Fruit fly (Drosophila melanogaster) whole organism, embryonic: ENCODE results near the gene CG43993.

ENCODE experiments used
- Antp ChIP-seq: fragments of 200-800 bp; sonication (Bioruptor generic); optimal IDR thresholded peaks from 3 replicates; lab custom pipeline; 2016; ENCODE audit warnings: missing biosample characterization, missing genetic modification characterization
- BtbVII ChIP-seq: fragments of 200-800 bp; sonication (Bioruptor generic); optimal IDR thresholded peaks from 3 replicates; lab custom pipeline; 2017; ENCODE audit warnings: missing biosample characterization, mild to moderate bottlenecking, missing genetic modification characterization
- CG10431 ChIP-seq: fragments of 200-800 bp; sonication (Bioruptor generic); optimal IDR thresholded peaks from 3 replicates; lab custom pipeline; 2018; ENCODE audit warnings: missing biosample characterization, mild to moderate bottlenecking, missing genetic modification characterization
- CG10654 ChIP-seq: fragments of 200-800 bp; sonication (Bioruptor generic); optimal IDR thresholded peaks from 2 replicates; lab custom pipeline; 2016; ENCODE audit warnings: missing biosample characterization, missing genetic modification characterization
- CG11093 ChIP-seq: fragments of 200-800 bp; sonication (Bioruptor generic); IDR thresholded peaks from 3 replicates; pipeline ENCODE4 v1.3.6; 2022; ENCODE audit warnings: missing biosample characterization, missing genetic modification characterization
- CG11695 ChIP-seq: fragments of 200-800 bp; sonication (Bioruptor generic); IDR thresholded peaks from 3 replicates; pipeline ENCODE4 v1.3.6; 2022; ENCODE audit warnings: missing biosample characterization, missing genetic modification characterization
- CG11696 ChIP-seq: fragments of 200-800 bp; sonication (Bioruptor generic); IDR thresholded peaks from 2 replicates; pipeline ENCODE4 v1.3.6; 2022; ENCODE audit warnings: missing biosample characterization, missing genetic modification characterization
- CG12744 ChIP-seq: fragments of 200-800 bp; sonication (Bioruptor generic); optimal IDR thresholded peaks from 2 replicates; lab custom pipeline; 2016; ENCODE audit warnings: missing biosample characterization, missing genetic modification characterization
- CG12769 ChIP-seq: fragments of 200-800 bp; sonication (Bioruptor generic); optimal IDR thresholded peaks from 2 replicates; lab custom pipeline; 2019; ENCODE audit warnings: missing biosample characterization, mild to moderate bottlenecking, missing genetic modification characterization, moderate library complexity
- CG15073 ChIP-seq: fragments of 200-800 bp; sonication (Bioruptor generic); optimal IDR thresholded peaks from 2 replicates; lab custom pipeline; 2016; ENCODE audit warnings: missing biosample characterization, missing genetic modification characterization
- CG15269 ChIP-seq: fragments of 200-800 bp; sonication (Bioruptor generic); optimal IDR thresholded peaks from 2 replicates; lab custom pipeline; 2018; ENCODE audit warnings: missing biosample characterization, mild to moderate bottlenecking, missing genetic modification characterization, moderate library complexity
- CG16863 ChIP-seq: fragments of 200-800 bp; sonication (Bioruptor generic); optimal IDR thresholded peaks from 3 replicates; lab custom pipeline; 2016; ENCODE audit warnings: missing biosample characterization, missing genetic modification characterization
- CG17612 ChIP-seq: fragments of 200-800 bp; sonication (Bioruptor generic); IDR thresholded peaks from 2 replicates; pipeline ENCODE4 v1.3.6; 2022; ENCODE audit warnings: missing biosample characterization, missing genetic modification characterization
- CG31365 ChIP-seq: fragments of 200-800 bp; sonication (Bioruptor generic); optimal IDR thresholded peaks from 2 replicates; lab custom pipeline; 2018; ENCODE audit warnings: missing biosample characterization, mild to moderate bottlenecking, missing genetic modification characterization
- CG34376 ChIP-seq: fragments of 200-800 bp; sonication (Bioruptor generic); optimal IDR thresholded peaks from 2 replicates; lab custom pipeline; 2018; ENCODE audit warnings: missing biosample characterization, mild to moderate bottlenecking, missing genetic modification characterization
- CG3838 ChIP-seq: fragments of 200-800 bp; sonication (Bioruptor generic); optimal IDR thresholded peaks from 3 replicates; lab custom pipeline; 2016; ENCODE audit warnings: missing biosample characterization, missing genetic modification characterization
- CG42726 ChIP-seq: fragments of 200-800 bp; sonication (Bioruptor generic); IDR thresholded peaks from 2 replicates; pipeline ENCODE4 v1.3.6; 2022; ENCODE audit warnings: missing biosample characterization, missing genetic modification characterization; ENCODE audit not compliant: partially characterized antibody
- CG4360 ChIP-seq: fragments of 200-800 bp; sonication (Bioruptor generic); IDR thresholded peaks from 2 replicates; pipeline ENCODE4 v1.3.6; 2022; ENCODE audit warnings: missing biosample characterization, missing genetic modification characterization
- CG5953 ChIP-seq: fragments of 200-800 bp; sonication (Bioruptor generic); IDR thresholded peaks from 2 replicates; pipeline ENCODE4 v1.3.6; 2022; ENCODE audit warnings: missing biosample characterization, missing genetic modification characterization
- CG7745 ChIP-seq: fragments of 200-800 bp; sonication (Bioruptor generic); optimal IDR thresholded peaks from 2 replicates; lab custom pipeline; 2018; ENCODE audit warnings: missing biosample characterization, mild to moderate bottlenecking, missing genetic modification characterization, moderate library complexity
- Hand ChIP-seq: fragments of 200-800 bp; sonication (Bioruptor generic); optimal IDR thresholded peaks from 2 replicates; lab custom pipeline; 2017; ENCODE audit warnings: mild to moderate bottlenecking, missing biosample characterization, missing genetic modification reagents, missing genetic modification characterization
- Jarid2 ChIP-seq: fragments of 200-800 bp; sonication (Bioruptor generic); optimal IDR thresholded peaks from 3 replicates; lab custom pipeline; 2017; ENCODE audit warnings: mild to moderate bottlenecking, missing biosample characterization, missing genetic modification reagents, missing genetic modification characterization
- MBD-R2 ChIP-seq: fragments of 200-800 bp; sonication (Bioruptor generic); IDR thresholded peaks from 2 replicates; pipeline ENCODE4 v1.3.6; 2022; ENCODE audit warnings: missing biosample characterization, missing genetic modification characterization
- MESR4 ChIP-seq: fragments of 200-800 bp; sonication (Bioruptor generic); optimal IDR thresholded peaks from 2 replicates; lab custom pipeline; 2018; ENCODE audit warnings: missing biosample characterization, mild to moderate bottlenecking, missing genetic modification characterization, moderate library complexity
- Oli ChIP-seq: fragments of 200-800 bp; sonication (Bioruptor generic); optimal IDR thresholded peaks from 2 replicates; lab custom pipeline; 2018; ENCODE audit warnings: missing biosample characterization, mild to moderate bottlenecking, missing genetic modification characterization, moderate library complexity
- Pdp1 ChIP-seq, 2 experiments: fragments of 200-800 bp; sonication (Bioruptor generic); optimal IDR thresholded peaks; 3 replicates each; lab custom pipeline; 2016; ENCODE audit warnings: missing biosample characterization in 2 of 2, missing genetic modification characterization in 2 of 2, mild to moderate bottlenecking in 1 of 2, moderate library complexity in 1 of 2
- Ravus ChIP-seq: fragments of 200-800 bp; sonication (Bioruptor generic); IDR thresholded peaks from 2 replicates; pipeline ENCODE4 v1.3.6; 2022; ENCODE audit warnings: missing biosample characterization, missing genetic modification characterization
- Scr ChIP-seq: fragments of 200-800 bp; sonication (Bioruptor generic); IDR thresholded peaks from 2 replicates; pipeline ENCODE4 v1.3.6; 2022; ENCODE audit warnings: missing biosample characterization, missing genetic modification characterization; ENCODE audit not compliant: partially characterized antibody
- ac ChIP-seq: fragments of 200-800 bp; sonication (Bioruptor generic); optimal IDR thresholded peaks from 3 replicates; lab custom pipeline; 2017; ENCODE audit warnings: missing biosample characterization, mild to moderate bottlenecking, missing genetic modification characterization
- ara ChIP-seq: fragments of 200-800 bp; sonication (Bioruptor generic); IDR thresholded peaks from 2 replicates; pipeline ENCODE4 v1.3.6; 2022; ENCODE audit warnings: missing biosample characterization, missing genetic modification characterization
- ase ChIP-seq: fragments of 200-800 bp; sonication (Bioruptor generic); IDR thresholded peaks from 3 replicates; pipeline ENCODE4 v1.3.6; 2022; ENCODE audit warnings: missing biosample characterization, missing genetic modification characterization
- bigmax ChIP-seq: fragments of 200-800 bp; sonication (Bioruptor generic); optimal IDR thresholded peaks from 2 replicates; lab custom pipeline; 2018; ENCODE audit warnings: missing biosample characterization, mild to moderate bottlenecking, missing genetic modification characterization
- br ChIP-seq: fragments of >200 bp; optimal IDR thresholded peaks from 2 replicates; lab custom pipeline; 2017
- crol ChIP-seq: fragments of 200-800 bp; sonication (Bioruptor generic); IDR thresholded peaks from 2 replicates; pipeline ENCODE4 v1.3.6; 2022; ENCODE audit warnings: missing biosample characterization, missing genetic modification characterization
- ems ChIP-seq: fragments of 200-800 bp; sonication (Bioruptor generic); optimal IDR thresholded peaks from 3 replicates; lab custom pipeline; 2016; ENCODE audit warnings: missing biosample characterization, missing genetic modification characterization
- eve ChIP-seq, 2 experiments: fragments of >200 bp; optimal IDR thresholded peaks; 2 replicates each; lab custom pipeline; 2017; ENCODE audit warnings: missing biosample characterization in 2 of 2, missing genetic modification characterization in 2 of 2
- exex ChIP-seq: fragments of 200-800 bp; sonication (Bioruptor generic); optimal IDR thresholded peaks from 4 replicates; lab custom pipeline; 2018; ENCODE audit warnings: missing biosample characterization, mild to moderate bottlenecking, missing genetic modification characterization, moderate library complexity
- fru ChIP-seq: fragments of >200 bp; optimal IDR thresholded peaks from 2 replicates; lab custom pipeline; 2017
- h ChIP-seq: fragments of >200 bp; optimal IDR thresholded peaks from 2 replicates; lab custom pipeline; 2017
- ind ChIP-seq: fragments of 200-800 bp; sonication (Bioruptor generic); optimal IDR thresholded peaks from 3 replicates; lab custom pipeline; 2016; ENCODE audit warnings: missing biosample characterization, missing genetic modification characterization
- ken ChIP-seq: fragments of 200-800 bp; sonication (Bioruptor generic); IDR thresholded peaks from 3 replicates; pipeline ENCODE4 v1.3.6; 2022; ENCODE audit warnings: missing biosample characterization, missing genetic modification characterization
- kni ChIP-seq: fragments of 200-800 bp; sonication (Bioruptor generic); optimal IDR thresholded peaks from 3 replicates; lab custom pipeline; 2017; ENCODE audit warnings: mild to moderate bottlenecking, missing biosample characterization, missing genetic modification reagents, missing genetic modification characterization
- pan ChIP-seq, 4 experiments: fragments of >200 bp in 3 of 4; fragments of 200-800 bp in 1 of 4; sonication (Bioruptor generic) in 1 of 4; optimal IDR thresholded peaks in 3 of 4; IDR thresholded peaks in 1 of 4; 2 replicates each; pipeline versions ENCODE4 v1.3.6 to Lab custom; 2017 to 2022; ENCODE audit warnings: missing biosample characterization in 2 of 4, missing genetic modification characterization in 2 of 4, mixed read lengths in 1 of 4
- pfk ChIP-seq: fragments of 200-800 bp; sonication (Bioruptor generic); optimal IDR thresholded peaks from 2 replicates; lab custom pipeline; 2018; ENCODE audit warnings: missing biosample characterization, mild to moderate bottlenecking, missing genetic modification characterization, moderate library complexity
- rib ChIP-seq: fragments of 200-800 bp; sonication (Bioruptor generic); IDR thresholded peaks from 2 replicates; pipeline ENCODE4 v1.3.6; 2022; ENCODE audit warnings: missing biosample characterization, missing genetic modification characterization
- shn ChIP-seq: fragments of 200-800 bp; sonication (Bioruptor generic); optimal IDR thresholded peaks from 3 replicates; lab custom pipeline; 2016; ENCODE audit warnings: missing biosample characterization, missing genetic modification characterization
- slou ChIP-seq: fragments of 200-800 bp; sonication (Bioruptor generic); optimal IDR thresholded peaks from 3 replicates; lab custom pipeline; 2016; ENCODE audit warnings: missing biosample characterization, missing genetic modification characterization
- sr ChIP-seq: fragments of 200-800 bp; sonication (Bioruptor generic); IDR thresholded peaks from 3 replicates; pipeline ENCODE4 v1.3.6; 2022; ENCODE audit warnings: missing biosample characterization, missing genetic modification characterization
- tll ChIP-seq, 2 experiments: fragments of 200-800 bp in 1 of 2; fragments of >200 bp in 1 of 2; sonication (Bioruptor generic) in 1 of 2; optimal IDR thresholded peaks; 2 replicates each; lab custom pipeline; 2017 to 2019; ENCODE audit warnings: missing biosample characterization in 2 of 2, missing genetic modification characterization in 2 of 2, mild to moderate bottlenecking in 1 of 2, moderate library complexity in 1 of 2

Gene CG43993

DNA sequence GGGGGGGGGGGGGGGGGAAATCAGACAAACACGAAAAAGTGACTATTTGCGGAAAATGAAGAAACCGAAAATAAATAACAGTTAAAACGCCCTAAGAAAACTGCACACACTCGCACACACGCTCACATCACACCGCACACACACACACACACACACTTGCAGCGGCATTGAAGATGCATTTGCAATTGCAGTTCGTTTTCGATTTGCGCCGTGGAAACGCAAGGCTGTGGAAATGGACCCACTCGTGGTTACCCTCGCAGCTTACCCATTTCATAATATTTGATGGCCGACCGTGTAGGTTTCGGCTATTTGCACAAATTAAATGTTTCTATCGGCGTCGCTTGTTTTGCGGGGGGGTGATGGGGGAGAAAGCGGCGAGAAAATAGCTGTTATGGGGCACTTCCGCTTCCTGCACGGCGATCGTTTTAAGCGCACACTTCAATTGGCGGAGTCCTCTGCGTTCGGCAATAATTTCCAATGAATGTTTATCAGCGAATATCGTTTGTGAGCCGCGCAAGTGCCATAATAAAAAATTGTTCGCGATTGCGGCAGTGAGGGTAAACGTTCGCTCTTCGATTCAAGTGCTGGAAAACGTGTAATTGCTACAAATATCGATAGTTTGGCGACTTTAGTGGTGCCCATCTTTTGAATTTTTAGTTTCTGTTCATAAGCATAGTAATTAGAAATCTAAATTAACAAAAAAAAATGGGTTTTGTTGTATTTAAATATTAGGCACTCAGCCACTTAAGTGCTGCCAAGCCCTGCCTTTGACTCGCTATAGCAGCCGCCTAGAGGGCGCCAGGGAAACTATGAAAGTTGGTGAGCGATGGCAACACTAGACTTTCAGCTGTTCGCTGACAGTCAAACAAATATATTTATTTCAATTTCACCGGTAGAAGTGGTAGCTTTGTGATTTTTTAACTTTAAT is 29.8 kb upstream of the CG43993 start, which contains the start of the genes Pop2 and CG6928 (continued):
- TF ChIP-seq CG12769 (tag; lab: Kevin White, UChicago) (no peak), ken (peak; percentile 79; the same call in 2 of the 3 replicates), CG15073 (GFP tag; lab: Kevin White, UChicago) (no peak), CG5953 (no peak), CG10431 (no peak), rib (no peak), pfk (GFP tag; lab: Kevin White, UChicago) (no peak), ac (peak; percentile 21), CG42726 (GFP tag; lab: Robert Waterston, UW) (peak; percentile 57; the same call in 1 of the 2 replicates), Ravus (GFP tag; lab: Robert Waterston, UW) (peak; percentile 48), MESR4 (GFP tag; lab: Kevin White, UChicago) (peak; percentile 82), bigmax (GFP tag; lab: Kevin White, UChicago) (no peak), CG7745 (tag; lab: Kevin White, UChicago) (no peak), Hand (GFP tag; lab: Kevin White, UChicago) (no peak), ara (GFP tag; lab: Robert Waterston, UW) (peak; percentile 54; the same call in 1 of the 2 replicates), br (lab: Kevin White, UChicago) (no peak), ind (GFP tag; lab: Kevin White, UChicago) (peak; percentile 80), crol (peak; percentile 96), slou (GFP tag; lab: Kevin White, UChicago) (peak; percentile 56), pan (optimal IDR thresholded peaks at IDR 0.05; lab: Kevin White, UChicago) (no peak), pan (GFP tag; optimal IDR thresholded peaks at IDR 0.05 in 1 of 2, IDR thresholded peaks at IDR 0.05 in 1 of 2) (peak in 1 of 2 experiments; percentile 34), CG12744 (peak; percentile 68), CG4360 (GFP tag; lab: Robert Waterston, UW) (no peak), CG17612 (GFP tag; lab: Robert Waterston, UW) (no peak), fru (lab: Kevin White, UChicago) (no peak), CG10654 (peak; percentile 74), BtbVII (GFP tag; lab: Kevin White, UChicago) (no peak), Pdp1 (GFP tag; optimal IDR thresholded peaks at IDR 0.05; lab: Kevin White, UChicago) (peak; percentile 77 to 78), CG31365 (peak; percentile 9), CG15269 (tag; lab: Kevin White, UChicago) (no peak), ems (peak; percentile 79), tll (GFP tag; optimal IDR thresholded peaks at IDR 0.05; lab: Kevin White, UChicago) (peak in 1 of 2 experiments; percentile 66), CG34376 (GFP tag; lab: Kevin White, UChicago) (peak; percentile 22), CG11093 (GFP tag; lab: Robert Waterston, UW) (peak; percentile 48; the same call in 2 of the 3 replicates), kni (peak; percentile 1), CG11695 (0 out of 3 replicates have a peak, but pooled peaks have one; percentile 42), MBD-R2 (peak; percentile 94), Jarid2 (GFP tag; lab: Kevin White, UChicago) (peak; percentile 11), CG16863 (GFP tag; lab: Kevin White, UChicago) (peak; percentile 66), CG3838 (no peak), exex (no peak), sr (GFP tag; lab: Robert Waterston, UW) (no peak), shn (GFP tag; lab: Kevin White, UChicago) (peak; percentile 84), CG11696 (0 out of 2 replicates have a peak, but pooled peaks have one; percentile 34), h (lab: Kevin White, UChicago) (no peak), Scr (peak; percentile 89), eve (GFP tag; optimal IDR thresholded peaks at IDR 0.05; lab: Kevin White, UChicago) (no peak), Oli (tag; lab: Kevin White, UChicago) (peak; percentile 44), ase (GFP tag; lab: Robert Waterston, UW) (no peak), Antp (peak; percentile 86)
